Fruit fly (Drosophila melanogaster) whole organism, embryonic: ENCODE measurements around the gene Scr.

Experiments used
- Bgb ChIP-seq: fragments of 200-800 bp; sonication (Bioruptor generic); IDR thresholded peaks from 2 replicates; pipeline ENCODE4 v1.3.6; 2022; ENCODE audit warnings: missing biosample characterization, missing genetic modification characterization; ENCODE audit not compliant: partially characterized antibody
- CG10147 ChIP-seq: fragments of 200-800 bp; sonication (Bioruptor generic); optimal IDR thresholded peaks from 2 replicates; lab custom pipeline; 2019; ENCODE audit warnings: missing biosample characterization, mild to moderate bottlenecking, missing genetic modification characterization, moderate library complexity
- CG10462 ChIP-seq: fragments of 200-800 bp; sonication (Bioruptor generic); optimal IDR thresholded peaks from 2 replicates; lab custom pipeline; 2016; ENCODE audit warnings: missing biosample characterization, missing genetic modification characterization
- CG10543 ChIP-seq: fragments of 200-800 bp; sonication (Bioruptor generic); optimal IDR thresholded peaks from 3 replicates; lab custom pipeline; 2017; ENCODE audit warnings: missing biosample characterization, mild to moderate bottlenecking, missing genetic modification characterization, moderate library complexity
- CG12769 ChIP-seq: fragments of 200-800 bp; sonication (Bioruptor generic); optimal IDR thresholded peaks from 2 replicates; lab custom pipeline; 2019; ENCODE audit warnings: missing biosample characterization, mild to moderate bottlenecking, missing genetic modification characterization, moderate library complexity
- CG13287 ChIP-seq: fragments of 200-800 bp; sonication (Bioruptor generic); IDR thresholded peaks from 2 replicates; pipeline ENCODE4 v1.3.6; 2022; ENCODE audit warnings: missing biosample characterization, missing genetic modification characterization; ENCODE audit not compliant: partially characterized antibody
- CG15479 ChIP-seq: fragments of 200-800 bp; sonication (Bioruptor generic); optimal IDR thresholded peaks from 3 replicates; lab custom pipeline; 2019; ENCODE audit warnings: missing biosample characterization, mild to moderate bottlenecking, missing genetic modification characterization, moderate library complexity
- CG1602 ChIP-seq: fragments of 200-800 bp; sonication (Bioruptor generic); optimal IDR thresholded peaks from 3 replicates; lab custom pipeline; 2016; ENCODE audit warnings: missing biosample characterization, missing genetic modification characterization
- CG16779 ChIP-seq: fragments of 200-800 bp; sonication (Bioruptor generic); IDR thresholded peaks from 2 replicates; pipeline ENCODE4 v1.3.6; 2022; ENCODE audit warnings: missing biosample characterization, missing genetic modification characterization
- CG17829 ChIP-seq: fragments of 200-800 bp; optimal IDR thresholded peaks from 2 replicates; lab custom pipeline; 2019; ENCODE audit warnings: missing biosample characterization, mild to moderate bottlenecking, missing genetic modification characterization, moderate library complexity
- CG30431 ChIP-seq: fragments of 200-800 bp; sonication (Bioruptor generic); optimal IDR thresholded peaks from 2 replicates; lab custom pipeline; 2017; ENCODE audit warnings: missing biosample characterization, missing genetic modification characterization
- CG31365 ChIP-seq: fragments of 200-800 bp; sonication (Bioruptor generic); optimal IDR thresholded peaks from 2 replicates; lab custom pipeline; 2018; ENCODE audit warnings: missing biosample characterization, mild to moderate bottlenecking, missing genetic modification characterization
- CG34376 ChIP-seq: fragments of 200-800 bp; sonication (Bioruptor generic); optimal IDR thresholded peaks from 2 replicates; lab custom pipeline; 2018; ENCODE audit warnings: missing biosample characterization, mild to moderate bottlenecking, missing genetic modification characterization
- CG3847 ChIP-seq: fragments of 200-800 bp; sonication (Bioruptor generic); IDR thresholded peaks from 2 replicates; pipeline ENCODE4 v1.3.6; 2022; ENCODE audit warnings: missing biosample characterization, missing genetic modification characterization
- CG43689 ChIP-seq: fragments of 200-800 bp; sonication (Bioruptor generic); IDR thresholded peaks from 2 replicates; pipeline ENCODE4 v1.3.6; 2022; ENCODE audit warnings: missing biosample characterization, missing genetic modification characterization
- Doc3 ChIP-seq: fragments of 200-800 bp; sonication (Bioruptor generic); IDR thresholded peaks from 3 replicates; pipeline ENCODE4 v1.3.6; 2022; ENCODE audit warnings: missing biosample characterization, missing genetic modification characterization; ENCODE audit not compliant: partially characterized antibody
- Ets65A ChIP-seq: fragments of 200-800 bp; sonication (Bioruptor generic); peaks from one replicate; lab custom pipeline; 2016; ENCODE audit warnings: missing biosample characterization, missing genetic modification characterization
- GATAe ChIP-seq: fragments of 200-800 bp; sonication (Bioruptor generic); conservative IDR thresholded peaks from 2 replicates; pipeline ENCODE4 v1.3.6; 2022; ENCODE audit warnings: missing biosample characterization, missing genetic modification characterization
- Gug ChIP-seq: fragments of 200-800 bp; sonication (Bioruptor generic); IDR thresholded peaks from 4 replicates; pipeline ENCODE4 v1.3.6; 2022; ENCODE audit warnings: missing biosample characterization, missing genetic modification characterization
- Hand ChIP-seq: fragments of 200-800 bp; sonication (Bioruptor generic); optimal IDR thresholded peaks from 2 replicates; lab custom pipeline; 2017; ENCODE audit warnings: mild to moderate bottlenecking, missing biosample characterization, missing genetic modification reagents, missing genetic modification characterization
- HmgZ ChIP-seq: fragments of 200-800 bp; sonication (Bioruptor generic); optimal IDR thresholded peaks from 2 replicates; lab custom pipeline; 2018; ENCODE audit warnings: missing biosample characterization, mild to moderate bottlenecking, missing genetic modification characterization
- Hr39 ChIP-seq: fragments of >200 bp; optimal IDR thresholded peaks from 2 replicates; lab custom pipeline; 2017
- Jarid2 ChIP-seq: fragments of 200-800 bp; sonication (Bioruptor generic); optimal IDR thresholded peaks from 3 replicates; lab custom pipeline; 2017; ENCODE audit warnings: mild to moderate bottlenecking, missing biosample characterization, missing genetic modification reagents, missing genetic modification characterization
- MBD-R2 ChIP-seq: fragments of 200-800 bp; sonication (Bioruptor generic); IDR thresholded peaks from 2 replicates; pipeline ENCODE4 v1.3.6; 2022; ENCODE audit warnings: missing biosample characterization, missing genetic modification characterization
- Med ChIP-seq: fragments of 200-800 bp; sonication (Bioruptor generic); peaks from one replicate; lab custom pipeline; 2016; ENCODE audit warnings: missing biosample characterization, missing genetic modification characterization, mild to moderate bottlenecking, inconsistent platforms, moderate library complexity
- Myb ChIP-seq: fragments of 200-800 bp; sonication (Bioruptor generic); optimal IDR thresholded peaks from 2 replicates; lab custom pipeline; 2016; ENCODE audit warnings: missing biosample characterization, missing genetic modification characterization
- Sry-δ ChIP-seq: fragments of 200-800 bp; sonication (Bioruptor generic); optimal IDR thresholded peaks from 2 replicates; lab custom pipeline; 2016; ENCODE audit warnings: missing biosample characterization, missing genetic modification characterization
- aop ChIP-seq: fragments of 200-800 bp; sonication (Bioruptor generic); IDR thresholded peaks from 2 replicates; pipeline ENCODE4 v1.3.6; 2022; ENCODE audit warnings: missing biosample characterization, missing genetic modification characterization
- chif ChIP-seq, 2 experiments: fragments of 200-800 bp; sonication (Bioruptor generic); optimal IDR thresholded peaks; 3 replicates each; lab custom pipeline; 2016; ENCODE audit warnings: missing biosample characterization in 2 of 2, missing genetic modification characterization in 2 of 2
- chm ChIP-seq: fragments of 200-800 bp; sonication (Bioruptor generic); IDR thresholded peaks from 2 replicates; pipeline ENCODE4 v1.3.6; 2022; ENCODE audit warnings: missing biosample characterization, missing genetic modification characterization
- chn ChIP-seq: fragments of 200-800 bp; sonication (Bioruptor generic); optimal IDR thresholded peaks from 2 replicates; lab custom pipeline; 2016; ENCODE audit warnings: missing biosample characterization, missing genetic modification characterization
- ci ChIP-seq: fragments of 200-800 bp; sonication (Bioruptor generic); IDR thresholded peaks from 3 replicates; pipeline ENCODE4 v1.3.6; 2022; ENCODE audit warnings: missing biosample characterization, missing genetic modification characterization
- crc ChIP-seq: fragments of 200-800 bp; sonication (Bioruptor generic); optimal IDR thresholded peaks from 2 replicates; lab custom pipeline; 2016; ENCODE audit warnings: missing biosample characterization, missing genetic modification characterization
- exex ChIP-seq: fragments of 200-800 bp; sonication (Bioruptor generic); optimal IDR thresholded peaks from 4 replicates; lab custom pipeline; 2018; ENCODE audit warnings: missing biosample characterization, mild to moderate bottlenecking, missing genetic modification characterization, moderate library complexity
- fd96Cb ChIP-seq: fragments of 200-800 bp; sonication (Bioruptor generic); optimal IDR thresholded peaks from 2 replicates; lab custom pipeline; 2018; ENCODE audit warnings: missing biosample characterization, mild to moderate bottlenecking, missing genetic modification characterization, moderate library complexity
- grn ChIP-seq: fragments of 200-800 bp; sonication (Bioruptor generic); optimal IDR thresholded peaks from 3 replicates; lab custom pipeline; 2017; ENCODE audit warnings: missing biosample characterization, missing genetic modification characterization
- insv ChIP-seq, 2 experiments: fragments of 200-800 bp; sonication (Bioruptor generic); optimal IDR thresholded peaks; 3 replicates each; lab custom pipeline; 2016 to 2018; ENCODE audit warnings: missing biosample characterization in 2 of 2, missing genetic modification characterization in 2 of 2
- ken ChIP-seq: fragments of 200-800 bp; sonication (Bioruptor generic); IDR thresholded peaks from 3 replicates; pipeline ENCODE4 v1.3.6; 2022; ENCODE audit warnings: missing biosample characterization, missing genetic modification characterization
- kni ChIP-seq: fragments of 200-800 bp; sonication (Bioruptor generic); optimal IDR thresholded peaks from 3 replicates; lab custom pipeline; 2017; ENCODE audit warnings: mild to moderate bottlenecking, missing biosample characterization, missing genetic modification reagents, missing genetic modification characterization
- lab ChIP-seq: fragments of 200-800 bp; sonication (Bioruptor generic); optimal IDR thresholded peaks from 3 replicates; lab custom pipeline; 2017; ENCODE audit warnings: missing biosample characterization, missing genetic modification characterization, mild to moderate bottlenecking, moderate library complexity, missing genetic modification reagents
- lbe ChIP-seq: fragments of 200-800 bp; sonication (Bioruptor generic); optimal IDR thresholded peaks from 2 replicates; lab custom pipeline; 2016; ENCODE audit warnings: missing biosample characterization, mild to moderate bottlenecking, missing genetic modification characterization
- lilli ChIP-seq: fragments of 200-800 bp; sonication (Bioruptor generic); optimal IDR thresholded peaks from 3 replicates; lab custom pipeline; 2016; ENCODE audit warnings: missing biosample characterization, missing genetic modification characterization
- mirr ChIP-seq: fragments of 200-800 bp; sonication (Bioruptor generic); optimal IDR thresholded peaks from 3 replicates; lab custom pipeline; 2018; ENCODE audit warnings: missing biosample characterization, mild to moderate bottlenecking, missing genetic modification characterization
- peb ChIP-seq: fragments of 200-800 bp; sonication (Bioruptor generic); IDR thresholded peaks from 2 replicates; pipeline ENCODE4 v1.3.6; 2022; ENCODE audit warnings: missing biosample characterization, missing genetic modification characterization
- pita ChIP-seq: fragments of 200-800 bp; sonication (Bioruptor generic); optimal IDR thresholded peaks from 2 replicates; lab custom pipeline; 2017; ENCODE audit warnings: missing biosample characterization, mild to moderate bottlenecking, missing genetic modification characterization
- pros ChIP-seq: fragments of 200-800 bp; sonication (Bioruptor generic); optimal IDR thresholded peaks from 3 replicates; lab custom pipeline; 2019; ENCODE audit warnings: missing biosample characterization, mild to moderate bottlenecking, missing genetic modification characterization, moderate library complexity
- sna ChIP-seq: fragments of 200-800 bp; sonication (Bioruptor generic); IDR thresholded peaks from 2 replicates; pipeline ENCODE4 v1.3.6; 2022; ENCODE audit warnings: missing biosample characterization, missing genetic modification characterization; ENCODE audit not compliant: partially characterized antibody
- sug ChIP-seq: fragments of 200-800 bp; optimal IDR thresholded peaks from 2 replicates; lab custom pipeline; 2019; ENCODE audit warnings: missing biosample characterization, mild to moderate bottlenecking, missing genetic modification characterization, moderate library complexity
- trem ChIP-seq: fragments of 200-800 bp; optimal IDR thresholded peaks from 3 replicates; lab custom pipeline; 2019; ENCODE audit warnings: missing biosample characterization, mild to moderate bottlenecking, missing genetic modification characterization, moderate library complexity
- zen ChIP-seq: fragments of 200-800 bp; sonication (Bioruptor generic); optimal IDR thresholded peaks from 3 replicates; lab custom pipeline; 2018; ENCODE audit warnings: missing biosample characterization, mild to moderate bottlenecking, missing genetic modification characterization, moderate library complexity
- zfh1 ChIP-seq: fragments of 200-800 bp; sonication (Bioruptor generic); IDR thresholded peaks from 3 replicates; pipeline ENCODE4 v1.3.6; 2022; ENCODE audit warnings: missing biosample characterization, missing genetic modification characterization

Gene Scr

dm6 chr3R:6809873-6810272 lies 39.9 kb downstream of the Scr start:
- TF ChIP-seq exex (tag; lab: Kevin White, UChicago) (peak; percentile 68), lab (peak; percentile 84), Jarid2 (GFP tag; lab: Kevin White, UChicago) (peak; percentile 32), GATAe (peak; percentile 97), pros (GFP tag; lab: Kevin White, UChicago) (peak; percentile 32), CG43689 (GFP tag; lab: Robert Waterston, UW) (no peak), CG16779 (GFP tag; lab: Robert Waterston, UW) (no peak), zfh1 (no peak), grn (GFP tag; lab: Kevin White, UChicago) (peak; percentile 96), CG10543 (peak; percentile 42), HmgZ (tag; lab: Kevin White, UChicago) (peak; percentile 5), sug (tag; lab: Kevin White, UChicago) (peak; percentile 88), CG31365 (tag; lab: Kevin White, UChicago) (no peak), mirr (peak; percentile 78), lilli (peak; percentile 10), Med (peak; percentile 75), Ets65A (GFP tag; lab: Kevin White, UChicago) (peak; percentile 38), CG12769 (tag; lab: Kevin White, UChicago) (peak; percentile 11)

dm6 chr3R:6806654-6807053 lies 43.1 kb downstream of the Scr start:
- TF ChIP-seq CG17829 (tag; lab: Kevin White, UChicago) (peak; percentile 39), crc (GFP tag; lab: Kevin White, UChicago) (no peak), CG34376 (no peak), lbe (GFP tag; lab: Kevin White, UChicago) (no peak), CG10543 (no peak), CG15479 (GFP tag; lab: Kevin White, UChicago) (no peak), Bgb (GFP tag; lab: Robert Waterston, UW) (peak; percentile 68; the same call in 1 of the 2 replicates), ken (GFP tag; lab: Robert Waterston, UW) (no peak), trem (tag; lab: Kevin White, UChicago) (peak; percentile 25), chn (no peak), Myb (peak; percentile 75), CG10462 (no peak), Hr39 (no peak), CG3847 (GFP tag; lab: Robert Waterston, UW) (no peak), ci (GFP tag; lab: Robert Waterston, UW) (peak; percentile 47; the same call in 1 of the 3 replicates), pita (peak; percentile 83), insv (GFP tag; optimal IDR thresholded peaks at IDR 0.05; lab: Kevin White, UChicago) (peak in 1 of 2 experiments; percentile 53), peb (GFP tag; lab: Robert Waterston, UW) (no peak), chm (GFP tag; lab: Robert Waterston, UW) (no peak), CG1602 (no peak), Doc3 (no peak), CG13287 (peak; percentile 38), Hand (no peak), MBD-R2 (GFP tag; lab: Robert Waterston, UW) (no peak), Sry-δ (peak; percentile 34), CG30431 (GFP tag; lab: Kevin White, UChicago) (no peak), aop (GFP tag; lab: Robert Waterston, UW) (no peak), sna (GFP tag; lab: Robert Waterston, UW) (no peak), Ets65A (GFP tag; lab: Kevin White, UChicago) (peak; percentile 92), chif (GFP tag; optimal IDR thresholded peaks at IDR 0.05; lab: Kevin White, UChicago) (peak in 1 of 2 experiments; percentile 19), zen (tag; lab: Kevin White, UChicago) (peak; percentile 65), kni (GFP tag; lab: Kevin White, UChicago) (no peak), Gug (GFP tag; lab: Robert Waterston, UW) (no peak), fd96Cb (no peak), CG10147 (GFP tag; lab: Kevin White, UChicago) (no peak)
